Fruit fly (Drosophila melanogaster) whole organism, pupa: ENCODE data around the gene Taf9.

Experiments used
- CG12605 ChIP-seq: fragments of 200-800 bp; sonication (Bioruptor generic); IDR thresholded peaks from 2 replicates; pipeline ENCODE4 v1.3.6; 2022; ENCODE audit warnings: missing biosample characterization, missing genetic modification characterization
- CG13204 ChIP-seq: fragments of 200-800 bp; sonication (Bioruptor generic); optimal IDR thresholded peaks from 2 replicates; lab custom pipeline; 2018; ENCODE audit warnings: missing biosample characterization, mild to moderate bottlenecking, missing genetic modification characterization, moderate library complexity
- CG14655 ChIP-seq: fragments of 200-800 bp; sonication (Bioruptor generic); optimal IDR thresholded peaks from 3 replicates; lab custom pipeline; 2017; ENCODE audit warnings: mild to moderate bottlenecking, missing biosample characterization, missing genetic modification reagents, missing genetic modification characterization
- CG15710 ChIP-seq: fragments of 200-800 bp; sonication (Bioruptor generic); optimal IDR thresholded peaks from 2 replicates; lab custom pipeline; 2018; ENCODE audit warnings: missing biosample characterization, mild to moderate bottlenecking, missing genetic modification characterization, moderate library complexity
- CG34367 ChIP-seq: fragments of 200-800 bp; sonication (Bioruptor generic); optimal IDR thresholded peaks from 2 replicates; lab custom pipeline; 2018; ENCODE audit warnings: missing biosample characterization, mild to moderate bottlenecking, missing genetic modification characterization
- CG4496 ChIP-seq: fragments of 200-800 bp; sonication (Bioruptor generic); IDR thresholded peaks from 3 replicates; pipeline ENCODE4 v1.3.6; 2022; ENCODE audit warnings: missing biosample characterization, missing genetic modification characterization
- CG8301 ChIP-seq: fragments of 200-800 bp; sonication (Bioruptor generic); optimal IDR thresholded peaks from 2 replicates; lab custom pipeline; 2018; ENCODE audit warnings: missing biosample characterization, mild to moderate bottlenecking, missing genetic modification characterization
- D1 ChIP-seq: fragments of 200-800 bp; sonication (Bioruptor generic); optimal IDR thresholded peaks from 2 replicates; lab custom pipeline; 2018; ENCODE audit warnings: missing biosample characterization, mild to moderate bottlenecking, missing genetic modification characterization, moderate library complexity
- EcR ChIP-seq: fragments of 200-800 bp; sonication (Bioruptor generic); optimal IDR thresholded peaks from 3 replicates; lab custom pipeline; 2019; ENCODE audit warnings: missing biosample characterization, missing genetic modification characterization, mild to moderate bottlenecking, moderate library complexity, missing genetic modification reagents
- Ets98B ChIP-seq: fragments of 200-800 bp; sonication (Bioruptor generic); IDR thresholded peaks from 2 replicates; pipeline ENCODE4 v1.3.6; 2022; ENCODE audit warnings: missing biosample characterization, missing genetic modification characterization
- Pif1B ChIP-seq: fragments of 200-800 bp; sonication (Bioruptor generic); optimal IDR thresholded peaks from 3 replicates; lab custom pipeline; 2016; ENCODE audit warnings: missing biosample characterization, missing genetic modification characterization
- Snoo ChIP-seq: fragments of 200-800 bp; sonication (Bioruptor generic); optimal IDR thresholded peaks from 3 replicates; lab custom pipeline; 2017; ENCODE audit warnings: missing biosample characterization, mild to moderate bottlenecking, missing genetic modification characterization, inconsistent platforms
- fd96Ca ChIP-seq: fragments of 200-800 bp; sonication (Bioruptor generic); IDR thresholded peaks from 3 replicates; pipeline ENCODE4 v1.3.6; 2022; ENCODE audit warnings: missing biosample characterization, missing genetic modification characterization
- gl ChIP-seq: fragments of 200-800 bp; sonication (Bioruptor generic); optimal IDR thresholded peaks from 2 replicates; lab custom pipeline; 2018; ENCODE audit warnings: missing biosample characterization, mild to moderate bottlenecking, missing genetic modification characterization

DNA sequence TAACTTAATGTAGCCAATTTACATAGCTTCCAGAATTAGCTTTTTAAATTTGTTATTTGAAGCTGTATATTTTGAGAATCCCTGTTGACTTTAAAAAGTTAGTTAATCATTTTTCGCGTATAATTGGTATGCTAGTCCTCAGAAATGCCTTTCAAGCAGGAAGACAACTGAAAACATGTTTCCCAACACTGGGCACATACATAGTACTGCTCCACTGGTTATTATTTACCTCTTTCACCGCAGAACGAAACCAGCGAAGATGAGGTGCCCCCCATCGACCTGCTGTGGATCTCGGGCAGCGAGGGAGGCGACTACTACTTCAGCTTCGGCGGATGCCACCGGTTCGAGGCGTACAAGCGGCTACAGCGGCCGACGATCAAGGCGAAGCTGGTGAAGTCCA lies 15.8 kb downstream of the Taf9 start:
- TF ChIP-seq Pif1B: no peak
- no peak for TF ChIP-seq CG8301 (tag; lab: Kevin White, UChicago)
- no peak for TF ChIP-seq Ets98B
- TF ChIP-seq CG4496 (GFP tag; lab: Robert Waterston, UW): no peak
- no peak for TF ChIP-seq Snoo
- no peak for TF ChIP-seq CG13204 (GFP tag; lab: Kevin White, UChicago)
- TF ChIP-seq EcR (GFP tag; lab: Kevin White, UChicago): no peak
- TF ChIP-seq gl (tag; lab: Kevin White, UChicago): no peak
- no peak for TF ChIP-seq CG34367 (tag; lab: Kevin White, UChicago)
- no peak for TF ChIP-seq CG15710
- TF ChIP-seq fd96Ca (GFP tag; lab: Robert Waterston, UW): no peak
- no peak for TF ChIP-seq CG12605 (GFP tag; lab: Robert Waterston, UW)
- TF ChIP-seq CG14655: no peak
- TF ChIP-seq D1 (tag; lab: Kevin White, UChicago): no peak
